Worm (Caenorhabditis elegans): Measurements from ENCODE around the gene C17F4.11.
"Not testable (repeated sequence)": the region's sequence is repeated elsewhere in the genome, so short reads cannot be mapped to it uniquely, and the experiment has no call there.

DNA sequence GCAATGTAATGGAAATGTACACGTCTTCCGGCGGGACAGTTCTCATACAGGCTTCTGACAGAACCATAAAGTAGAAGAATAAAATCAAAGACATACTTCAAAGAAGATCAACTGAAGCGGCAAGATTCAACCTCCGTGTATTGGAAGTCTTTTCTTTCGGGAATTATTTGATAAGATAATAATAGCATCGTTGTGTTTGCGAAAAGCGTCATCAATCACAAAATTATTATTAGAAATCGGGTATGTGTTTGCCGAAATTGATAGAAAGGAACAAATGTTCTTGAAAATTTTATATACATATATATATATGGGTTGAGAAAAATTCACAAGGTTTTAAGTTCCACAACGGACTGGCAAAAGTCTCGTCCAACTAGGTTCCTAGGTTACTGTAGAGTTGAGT is 45.7 kb upstream of the C17F4.11 start, which contains the start of gene Y27F2A.9:
- TF ChIP-seq zag-1 (tag; optimal IDR thresholded peaks at IDR 0.05); ama-1 (optimal IDR thresholded peaks at IDR 0.05); unc-39 (tag; optimal IDR thresholded peaks at IDR 0.05); ztf-11 (tag; optimal IDR thresholded peaks at IDR 0.05); nhr-25 (tag; optimal IDR thresholded peaks at IDR 0.05; ENCODE audit: borderline replicate concordance, insufficient read depth); fos-1 (tag; optimal IDR thresholded peaks at IDR 0.05); ceh-44 (GFP tag; IDR thresholded peaks at IDR 0.05); unc-62 (GFP tag; optimal IDR thresholded peaks at IDR 0.05 in 1 of 2); unc-62 (tag; optimal IDR thresholded peaks at IDR 0.05); set-16 (GFP tag; IDR thresholded peaks at IDR 0.05); lin-1 (GFP tag; IDR thresholded peaks at IDR 0.05): not testable (repeated sequence)

Data from whole organism, L4 larva.